Worm (Caenorhabditis elegans): Measurements from ENCODE around the gene cutl-22.
A peak's percentile ranks its signal among the peaks of the same experiment; 100 is the strongest.

cutl-22 gene

ce11 chrV:1157443-1157842 lies 15.9 kb downstream of the cutl-22 start:
- no peak for TF ChIP-seq nhr-232 (tag; optimal IDR thresholded peaks at IDR 0.05)
- no peak for TF ChIP-seq rnt-1 (tag; optimal IDR thresholded peaks at IDR 0.05)
- no peak for TF ChIP-seq gmeb-2 (tag; optimal IDR thresholded peaks at IDR 0.05)
- TF ChIP-seq pqm-1 (tag; optimal IDR thresholded peaks at IDR 0.05), result no peak
- TF ChIP-seq dve-1 (tag; optimal IDR thresholded peaks at IDR 0.05), result no peak
- TF ChIP-seq sox-2 (GFP tag; IDR thresholded peaks at IDR 0.05), result no peak

DNA sequence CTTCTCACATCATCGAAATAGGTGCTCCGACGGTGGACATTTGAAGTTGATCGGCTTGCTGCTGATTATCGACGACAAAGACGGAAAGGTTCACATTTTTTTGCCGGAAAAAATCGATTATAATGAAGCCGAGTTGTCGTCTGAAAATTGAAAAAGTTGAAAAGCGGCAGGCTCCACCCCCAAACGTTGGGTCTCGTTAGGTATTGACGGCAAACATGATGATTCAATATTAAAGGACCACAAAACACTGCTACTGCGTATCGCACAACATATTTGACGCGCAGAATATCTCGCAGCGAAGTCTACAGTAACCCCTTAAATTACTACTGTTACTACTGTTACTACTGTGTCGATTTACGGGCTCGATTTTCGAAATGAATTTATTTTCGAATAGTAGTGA lies 16.7 kb downstream of the cutl-22 start:
- TF ChIP-seq ceh-22 (tag; optimal IDR thresholded peaks at IDR 0.05) (no peak), ama-1 (optimal IDR thresholded peaks at IDR 0.05) (peak; percentile 56)

ce11 chrV:1160716-1161115 lies 19.2 kb downstream of the cutl-22 start:
- TF ChIP-seq madf-2 (tag; optimal IDR thresholded peaks at IDR 0.05), result no peak
- TF ChIP-seq dve-1 (tag; optimal IDR thresholded peaks at IDR 0.05), result peak; percentile 79
- no peak for TF ChIP-seq C08G9.2 (tag; optimal IDR thresholded peaks at IDR 0.05)
- TF ChIP-seq ceh-14 (tag; optimal IDR thresholded peaks at IDR 0.05), result no peak
- no peak for TF ChIP-seq ceh-9 (tag; optimal IDR thresholded peaks at IDR 0.05)
- no peak for TF ChIP-seq unc-42 (tag; optimal IDR thresholded peaks at IDR 0.05)

DNA sequence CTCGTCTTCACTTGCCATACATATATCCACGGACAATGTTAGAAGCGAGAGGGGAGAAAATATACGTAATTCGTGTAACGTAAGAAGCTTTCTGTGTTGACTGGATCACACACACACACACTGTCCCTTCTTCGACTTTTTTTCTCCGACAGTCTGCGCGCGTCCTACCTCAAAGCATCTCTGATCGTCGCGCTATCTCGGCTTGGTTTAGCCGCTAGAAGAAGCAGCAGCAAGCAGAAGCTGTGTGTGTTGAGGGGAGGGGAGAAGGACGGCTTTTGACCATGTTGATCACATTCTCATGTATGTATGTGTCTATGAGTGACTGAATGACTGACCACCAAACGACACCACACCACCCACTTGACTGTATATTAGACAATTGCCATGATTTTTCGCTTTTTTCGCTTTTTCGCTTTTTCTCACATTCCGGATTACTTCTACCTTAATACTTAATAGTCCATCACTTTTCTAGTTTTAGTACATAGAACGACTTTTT lies 22.7 kb downstream of the cutl-22 start, which contains the start of gene T21H3.5:
TSS of gene T21H3.5 (minus strand) at position 98 of the 496 bp plus-strand sequence.
- TF ChIP-seq unc-55 (GFP tag; optimal IDR thresholded peaks at IDR 0.05) (no peak), hlh-15 (tag; optimal IDR thresholded peaks at IDR 0.05) (no peak), Y22D7AL.16 (tag; optimal IDR thresholded peaks at IDR 0.05) (no peak), pha-2 (tag; optimal IDR thresholded peaks at IDR 0.05) (no peak), nfya-1 (tag; optimal IDR thresholded peaks at IDR 0.05) (no peak)

- TF ChIP-seq ceh-48 (tag; optimal IDR thresholded peaks at IDR 0.05) (no peak), hlh-15 (tag; optimal IDR thresholded peaks at IDR 0.05) (no peak), dve-1 (tag; optimal IDR thresholded peaks at IDR 0.05) (peak; percentile 78)
Measured at ce11 chrV:1165090-1165761, 23.7 kb downstream of the cutl-22 start, which contains the start of gene ptr-16. Gene ptr-16, plus strand, starts transcription at chrV:1165711.

DNA sequence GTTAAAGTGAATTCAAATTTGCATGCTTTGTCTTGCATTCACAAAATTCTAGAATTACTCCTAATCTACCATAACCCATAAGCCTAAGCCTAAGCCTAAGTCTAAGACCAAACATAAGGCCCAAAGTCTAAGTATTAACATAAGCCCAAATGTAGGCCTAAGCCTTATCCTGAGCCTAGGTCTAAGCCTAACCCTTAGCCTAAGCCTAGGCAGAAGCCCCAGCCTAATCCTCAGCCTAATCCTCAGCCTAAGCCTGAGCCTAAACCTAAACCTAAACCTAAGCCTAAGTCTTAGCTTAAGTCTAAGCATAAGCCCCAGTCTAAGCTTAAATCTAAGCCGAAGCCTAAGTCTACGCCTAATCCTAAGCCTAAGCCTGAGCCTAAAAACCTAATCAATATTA lies 29.1 kb downstream of the cutl-22 start:
- peak; percentile 24 for TF ChIP-seq dve-1 (tag; optimal IDR thresholded peaks at IDR 0.05)
- TF ChIP-seq ceh-14 (tag; optimal IDR thresholded peaks at IDR 0.05), result no peak
- no peak for TF ChIP-seq pha-4 (tag; optimal IDR thresholded peaks at IDR 0.05)
- TF ChIP-seq nhr-11 (tag; optimal IDR thresholded peaks at IDR 0.05), result no peak
- TF ChIP-seq fkh-10 (GFP tag; optimal IDR thresholded peaks at IDR 0.05), result no peak

- TF ChIP-seq nhr-232 (tag; optimal IDR thresholded peaks at IDR 0.05), result no peak
- no peak for TF ChIP-seq lin-11 (tag; optimal IDR thresholded peaks at IDR 0.05)
- no peak for TF ChIP-seq madf-2 (tag; optimal IDR thresholded peaks at IDR 0.05)
- no peak for TF ChIP-seq ceh-9 (tag; optimal IDR thresholded peaks at IDR 0.05)
- no peak for TF ChIP-seq ttx-3 (tag; optimal IDR thresholded peaks at IDR 0.05)
- no peak for TF ChIP-seq ref-2 (tag; optimal IDR thresholded peaks at IDR 0.05)
- TF ChIP-seq syd-9 (tag; optimal IDR thresholded peaks at IDR 0.05), result no peak
- no peak for TF ChIP-seq ceh-30 (tag; optimal IDR thresholded peaks at IDR 0.05)
- no peak for TF ChIP-seq che-1 (tag; optimal IDR thresholded peaks at IDR 0.05)
Measured at ce11 chrV:1176277-1176839, 34.8 kb downstream of the cutl-22 start, which contains the start of gene T21H3.1. Gene T21H3.1, plus strand, starts transcription at chrV:1176724.
